Fruit fly (Drosophila melanogaster): ENCODE results near the gene smp-30.

The smp-30 gene

DNA sequence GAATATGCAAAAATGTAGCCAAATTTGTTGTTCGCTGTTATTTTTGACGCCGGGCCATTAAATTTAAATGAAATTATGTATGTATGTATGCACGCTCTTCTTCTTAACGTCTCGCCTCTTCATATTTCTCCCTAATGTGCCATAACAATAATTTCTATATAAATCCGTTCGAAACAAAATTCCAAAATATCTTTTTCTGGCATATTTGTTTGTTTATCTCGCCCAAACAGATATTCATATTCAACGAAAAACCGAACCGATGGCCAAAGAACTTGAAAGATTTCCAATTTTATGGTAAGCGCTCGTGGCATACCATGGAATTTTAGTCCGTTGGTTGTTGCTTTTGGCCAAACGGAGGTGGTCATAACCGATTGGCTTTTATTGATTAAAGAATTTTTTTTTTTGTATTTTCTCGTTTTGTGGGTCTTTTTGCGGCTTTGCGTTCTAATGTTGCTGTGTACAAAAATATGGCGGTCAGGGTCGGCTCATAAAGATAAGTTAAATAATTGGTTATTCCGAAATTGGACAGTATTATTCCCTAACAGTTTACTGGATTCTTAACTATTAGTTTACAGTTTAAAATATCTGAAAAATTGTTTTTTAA, 37.8 kb downstream of the smp-30 start:
- TF ChIP-seq Rel (GFP tag; optimal IDR thresholded peaks at IDR 0.05) = no peak
- TF ChIP-seq Rel (tag; optimal IDR thresholded peaks at IDR 0.05) = peak; percentile 9
- TF ChIP-seq dl (GFP tag; optimal IDR thresholded peaks at IDR 0.05; ENCODE audit: insufficient read depth in 1 of 2, partially characterized antibody in 2 of 2) = no peak

DNA sequence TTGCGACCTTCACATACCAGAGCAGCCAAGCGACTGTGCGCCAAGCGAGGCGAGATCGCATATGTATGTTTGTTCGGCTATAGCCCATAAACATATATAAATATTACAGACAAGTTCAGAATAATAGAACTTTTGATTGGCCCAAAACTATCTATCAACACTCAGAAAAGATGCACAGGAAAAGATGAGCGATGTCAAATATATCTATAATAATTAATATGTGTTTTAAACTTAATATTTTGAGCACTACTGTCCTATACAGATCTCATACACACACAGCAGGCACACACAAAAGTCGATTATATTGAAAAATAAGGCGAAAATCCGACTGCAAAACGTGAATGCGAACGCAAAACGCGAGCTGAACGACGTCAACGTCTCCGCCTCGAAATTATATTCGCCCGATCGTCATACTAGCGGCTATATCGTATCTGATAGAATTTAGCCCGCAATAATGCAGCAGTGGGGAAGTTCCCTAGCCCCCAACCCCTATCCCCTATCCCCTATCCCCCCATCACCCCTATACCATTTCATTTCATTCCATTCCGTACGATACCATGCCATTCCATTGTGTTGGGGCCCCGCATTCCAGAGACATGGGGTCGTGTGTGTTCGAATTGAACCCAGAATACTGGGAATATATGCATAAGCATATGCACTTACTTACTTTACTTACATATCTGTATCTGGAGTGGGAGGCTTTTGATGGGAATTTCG, 39.4 kb downstream of the smp-30 start:
- no peak for TF ChIP-seq Dif (GFP tag; optimal IDR thresholded peaks at IDR 0.05; ENCODE audit: partially characterized antibody)
- peak; percentile 44 for TF ChIP-seq sage (GFP tag; optimal IDR thresholded peaks at IDR 0.05)
- no peak for TF ChIP-seq Rel (GFP tag; optimal IDR thresholded peaks at IDR 0.05)
- TF ChIP-seq Rel (tag; optimal IDR thresholded peaks at IDR 0.05) = peak; percentile 27
- TF ChIP-seq h (GFP tag; optimal IDR thresholded peaks at IDR 0.05) = peak; percentile 41
- no peak for TF ChIP-seq Vsx2 (GFP tag; optimal IDR thresholded peaks at IDR 0.05; ENCODE audit: partially characterized antibody)
- TF ChIP-seq rgr (GFP tag; optimal IDR thresholded peaks at IDR 0.05) = peak; percentile 23
- no peak for TF ChIP-seq Dfd (GFP tag; optimal IDR thresholded peaks at IDR 0.05)
- TF ChIP-seq ey (GFP tag; optimal IDR thresholded peaks at IDR 0.05) = peak; percentile 5
- no peak for TF ChIP-seq dmrt93B (GFP tag; optimal IDR thresholded peaks at IDR 0.05)
- TF ChIP-seq OdsH (GFP tag; optimal IDR thresholded peaks at IDR 0.05) = peak; percentile 11
- no peak for TF ChIP-seq jim (GFP tag; optimal IDR thresholded peaks at IDR 0.05)
- TF ChIP-seq CG32264 (GFP tag; optimal IDR thresholded peaks at IDR 0.05) = no peak
- TF ChIP-seq dsf (GFP tag; optimal IDR thresholded peaks at IDR 0.05; ENCODE audit: borderline replicate concordance) = no peak

DNA sequence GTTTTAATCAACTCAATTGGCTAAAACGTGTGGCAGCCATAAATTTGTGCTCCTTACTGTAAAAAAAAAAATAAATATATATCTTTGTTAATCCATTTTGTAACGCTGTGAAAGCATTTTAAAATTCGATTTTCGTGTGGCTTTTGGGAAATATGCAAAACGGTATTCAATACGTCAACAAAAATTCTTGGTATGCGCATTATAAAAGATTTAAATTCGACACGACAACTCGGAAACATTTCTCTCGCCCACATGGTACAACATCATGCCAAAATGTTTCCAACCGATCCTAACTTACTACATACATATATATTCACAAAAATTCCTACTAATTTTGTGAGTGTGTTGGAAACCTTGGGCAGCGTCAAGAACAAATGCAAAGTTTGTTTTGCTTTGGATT, 40.4 kb downstream of the smp-30 start:
- TF ChIP-seq usp (GFP tag; optimal IDR thresholded peaks at IDR 0.05) (no peak), dmrt93B (GFP tag; optimal IDR thresholded peaks at IDR 0.05) (no peak), ey (GFP tag; optimal IDR thresholded peaks at IDR 0.05) (no peak), Dif (GFP tag; optimal IDR thresholded peaks at IDR 0.05; ENCODE audit: partially characterized antibody) (no peak), dsf (GFP tag; optimal IDR thresholded peaks at IDR 0.05; ENCODE audit: borderline replicate concordance) (no peak), Mio (GFP tag; optimal IDR thresholded peaks at IDR 0.05) (no peak)

DNA sequence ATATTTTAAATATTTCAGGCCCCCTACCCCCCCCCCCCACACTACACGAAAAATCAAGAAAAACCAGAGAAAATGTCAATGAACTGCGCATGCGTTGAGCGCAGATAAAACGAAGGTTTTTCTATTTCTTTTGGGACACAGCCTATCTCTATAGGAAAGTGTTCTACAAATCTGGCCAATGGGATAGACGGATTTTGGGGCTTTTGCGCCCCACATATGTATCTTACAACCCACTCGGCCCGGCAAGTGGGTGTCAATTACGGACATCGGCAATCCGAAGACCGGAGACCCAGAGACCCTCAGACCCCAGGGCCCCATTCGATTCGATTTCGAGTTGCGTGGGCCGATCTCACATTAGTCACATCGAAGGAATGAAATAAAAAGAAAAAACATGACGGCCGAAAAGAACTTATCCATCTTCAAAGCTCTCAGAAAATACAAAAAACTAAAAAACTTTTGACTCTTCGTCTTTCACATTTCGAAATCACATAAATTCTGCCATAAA, 41.5 kb downstream of the smp-30 start:
- TF ChIP-seq OdsH (GFP tag; optimal IDR thresholded peaks at IDR 0.05) (no peak), Hnf4 (GFP tag; optimal IDR thresholded peaks at IDR 0.05) (no peak), sv (GFP tag; optimal IDR thresholded peaks at IDR 0.05) (no peak), Dfd (GFP tag; optimal IDR thresholded peaks at IDR 0.05) (no peak), dsf (GFP tag; optimal IDR thresholded peaks at IDR 0.05; ENCODE audit: borderline replicate concordance) (no peak), sage (GFP tag; optimal IDR thresholded peaks at IDR 0.05) (no peak), psq (GFP tag; optimal IDR thresholded peaks at IDR 0.05) (no peak), brk (GFP tag; optimal IDR thresholded peaks at IDR 0.05) (no peak), dmrt93B (GFP tag; optimal IDR thresholded peaks at IDR 0.05) (no peak), fru (GFP tag; optimal IDR thresholded peaks at IDR 0.05) (no peak), foxo (GFP tag; optimal IDR thresholded peaks at IDR 0.05) (no peak), usp (GFP tag; optimal IDR thresholded peaks at IDR 0.05) (no peak), GATAd (GFP tag; optimal IDR thresholded peaks at IDR 0.05) (no peak)

DNA sequence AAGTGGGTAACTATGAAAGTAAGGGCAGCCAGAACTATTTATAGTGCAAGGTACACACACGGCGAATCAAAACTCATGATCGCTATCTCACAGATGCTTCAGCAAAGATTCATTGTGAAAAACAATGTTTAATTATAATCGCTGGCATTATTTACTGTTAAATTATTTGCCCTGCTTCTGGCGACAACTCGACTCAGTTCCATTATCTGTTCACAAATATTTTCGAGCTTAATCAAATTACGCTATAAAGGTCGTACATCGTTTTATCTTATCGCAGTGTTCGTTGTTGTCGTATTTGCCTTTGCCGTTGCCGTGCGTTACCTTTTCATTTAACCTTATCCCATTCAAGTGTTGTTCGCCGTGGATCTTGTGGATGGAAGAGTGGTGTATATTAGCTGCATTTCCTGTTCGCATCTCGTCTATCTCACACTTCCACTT, 42.1 kb downstream of the smp-30 start:
- peak; percentile 36 for TF ChIP-seq CrebA (GFP tag; optimal IDR thresholded peaks at IDR 0.05; ENCODE audit: borderline replicate concordance)
- TF ChIP-seq h (GFP tag; optimal IDR thresholded peaks at IDR 0.05) = peak; percentile 30
- no peak for TF ChIP-seq Rel (GFP tag; optimal IDR thresholded peaks at IDR 0.05)
- peak; percentile 24 for TF ChIP-seq Rel (tag; optimal IDR thresholded peaks at IDR 0.05)
- TF ChIP-seq fru (GFP tag; optimal IDR thresholded peaks at IDR 0.05) = no peak
- TF ChIP-seq CG32264 (GFP tag; optimal IDR thresholded peaks at IDR 0.05) = peak; percentile 18

Measured in whole organism, wandering third instar larva.